Fruit fly (Drosophila melanogaster) whole organism, embryonic: ENCODE results near the gene Obp28a.
A peak's percentile ranks its signal among the peaks of the same experiment; 100 is the strongest.

Experiments
- ATbp ChIP-seq: fragments of 200-800 bp; sonication (Bioruptor generic); optimal IDR thresholded peaks from 2 replicates; lab custom pipeline; 2017; ENCODE audit warnings: missing biosample characterization, mild to moderate bottlenecking, missing genetic modification characterization, missing genetic modification reagents
- Atf3 ChIP-seq: fragments of 200-800 bp; sonication (Bioruptor generic); optimal IDR thresholded peaks from 3 replicates; lab custom pipeline; 2016; ENCODE audit warnings: missing biosample characterization, missing genetic modification characterization
- CG11695 ChIP-seq: fragments of 200-800 bp; sonication (Bioruptor generic); IDR thresholded peaks from 3 replicates; pipeline ENCODE4 v1.3.6; 2022; ENCODE audit warnings: missing biosample characterization, missing genetic modification characterization
- CG13624 ChIP-seq: fragments of 200-800 bp; sonication (Bioruptor generic); optimal IDR thresholded peaks from 2 replicates; lab custom pipeline; 2016; ENCODE audit warnings: missing biosample characterization, missing genetic modification characterization
- CG14050 ChIP-seq: fragments of 200-800 bp; sonication (Bioruptor generic); IDR thresholded peaks from 3 replicates; pipeline ENCODE4 v1.3.6; 2022; ENCODE audit warnings: missing biosample characterization, missing genetic modification characterization
- CG17359 ChIP-seq: fragments of 200-800 bp; sonication (Bioruptor generic); optimal IDR thresholded peaks from 3 replicates; lab custom pipeline; 2018; ENCODE audit warnings: missing biosample characterization, mild to moderate bottlenecking, missing genetic modification characterization, moderate library complexity
- CG2120 ChIP-seq: fragments of 200-800 bp; sonication (Bioruptor generic); optimal IDR thresholded peaks from 3 replicates; lab custom pipeline; 2016; ENCODE audit warnings: missing biosample characterization, missing genetic modification characterization
- CG2712 ChIP-seq: fragments of 200-800 bp; optimal IDR thresholded peaks from 3 replicates; lab custom pipeline; 2019; ENCODE audit warnings: missing biosample characterization, mild to moderate bottlenecking, missing genetic modification characterization, moderate library complexity
- CG33557 ChIP-seq: fragments of 200-800 bp; sonication (Bioruptor generic); optimal IDR thresholded peaks from 2 replicates; lab custom pipeline; 2019; ENCODE audit warnings: missing biosample characterization, mild to moderate bottlenecking, missing genetic modification characterization, moderate library complexity
- CG34422 ChIP-seq: fragments of 200-800 bp; sonication (Bioruptor generic); IDR thresholded peaks from 3 replicates; pipeline ENCODE4 v1.3.6; 2022; ENCODE audit warnings: missing biosample characterization, missing genetic modification characterization
- CG3726 ChIP-seq: fragments of 200-800 bp; sonication (Bioruptor generic); IDR thresholded peaks from 3 replicates; pipeline ENCODE4, ENCODE4 v1.3.6; 2022; ENCODE audit warnings: missing biosample characterization, missing genetic modification characterization
- CG4424 ChIP-seq: fragments of 200-800 bp; sonication (Bioruptor generic); optimal IDR thresholded peaks from 3 replicates; lab custom pipeline; 2016; ENCODE audit warnings: missing biosample characterization, missing genetic modification characterization
- CG4707 ChIP-seq: fragments of 200-800 bp; sonication (Bioruptor generic); optimal IDR thresholded peaks from 2 replicates; lab custom pipeline; 2018; ENCODE audit warnings: missing biosample characterization, mild to moderate bottlenecking, missing genetic modification characterization, moderate library complexity
- CG7372 ChIP-seq: fragments of 200-800 bp; sonication (Bioruptor generic); IDR thresholded peaks from 2 replicates; pipeline ENCODE4 v1.3.6; 2022; ENCODE audit warnings: missing biosample characterization, missing genetic modification characterization
- CG7987 ChIP-seq: fragments of 200-800 bp; sonication (Bioruptor generic); optimal IDR thresholded peaks from 2 replicates; lab custom pipeline; 2018; ENCODE audit warnings: missing biosample characterization, mild to moderate bottlenecking, missing genetic modification characterization, moderate library complexity
- CTCF ChIP-seq: fragments of 200-800 bp; sonication (Bioruptor generic); optimal IDR thresholded peaks from 2 replicates; lab custom pipeline; 2017; ENCODE audit warnings: missing biosample characterization, mild to moderate bottlenecking, missing genetic modification characterization, moderate library complexity
- D19A ChIP-seq: fragments of 200-800 bp; optimal IDR thresholded peaks from 3 replicates; lab custom pipeline; 2019; ENCODE audit warnings: missing biosample characterization, mild to moderate bottlenecking, missing genetic modification characterization, moderate library complexity
- Dfd ChIP-seq, 2 experiments: fragments of >200 bp; optimal IDR thresholded peaks; 2 replicates each; lab custom pipeline; 2017; ENCODE audit warnings: missing biosample characterization in 2 of 2, missing genetic modification characterization in 2 of 2
- Dip2 ChIP-seq: fragments of 200-800 bp; sonication (Bioruptor generic); IDR thresholded peaks from 2 replicates; pipeline ENCODE4 v1.3.6; 2022; ENCODE audit warnings: missing biosample characterization, missing genetic modification characterization
- Fer3 ChIP-seq: fragments of 200-800 bp; sonication (Bioruptor generic); optimal IDR thresholded peaks from 2 replicates; lab custom pipeline; 2018; ENCODE audit warnings: missing biosample characterization, mild to moderate bottlenecking, missing genetic modification characterization, moderate library complexity
- Hr78 ChIP-seq, 2 experiments: fragments of 200-800 bp in 1 of 2; fragments of >200 bp in 1 of 2; sonication (Bioruptor generic) in 1 of 2; optimal IDR thresholded peaks; 2 replicates each; lab custom pipeline; 2017 to 2019; ENCODE audit warnings: missing biosample characterization in 2 of 2, missing genetic modification characterization in 2 of 2, mild to moderate bottlenecking in 1 of 2, moderate library complexity in 1 of 2
- Med ChIP-seq: fragments of 200-800 bp; sonication (Bioruptor generic); peaks from one replicate; lab custom pipeline; 2016; ENCODE audit warnings: missing biosample characterization, missing genetic modification characterization, mild to moderate bottlenecking, inconsistent platforms, moderate library complexity
- Mes4 ChIP-seq: fragments of 200-800 bp; sonication (Bioruptor generic); optimal IDR thresholded peaks from 2 replicates; lab custom pipeline; 2016; ENCODE audit warnings: missing biosample characterization, missing genetic modification characterization
- Mrtf ChIP-seq: fragments of 200-800 bp; sonication (Bioruptor generic); IDR thresholded peaks from 3 replicates; pipeline ENCODE4 v1.3.6; 2022; ENCODE audit warnings: missing biosample characterization, missing genetic modification characterization
- NC2α ChIP-seq: fragments of 200-800 bp; sonication (Bioruptor generic); optimal IDR thresholded peaks from 2 replicates; lab custom pipeline; 2016; ENCODE audit warnings: missing biosample characterization, missing genetic modification characterization
- NC2β ChIP-seq: fragments of 200-800 bp; sonication (Bioruptor generic); optimal IDR thresholded peaks from 2 replicates; lab custom pipeline; 2016; ENCODE audit warnings: missing biosample characterization, missing genetic modification characterization
- Opbp ChIP-seq: fragments of 200-800 bp; sonication (Bioruptor generic); IDR thresholded peaks from 3 replicates; pipeline ENCODE4 v1.3.6; 2022; ENCODE audit warnings: missing biosample characterization, missing genetic modification characterization; ENCODE audit not compliant: partially characterized antibody
- Poxn ChIP-seq: fragments of 200-800 bp; sonication (Bioruptor generic); IDR thresholded peaks from 2 replicates; pipeline ENCODE4 v1.3.6; 2022; ENCODE audit warnings: missing biosample characterization, missing genetic modification characterization
- Ravus ChIP-seq: fragments of 200-800 bp; sonication (Bioruptor generic); IDR thresholded peaks from 2 replicates; pipeline ENCODE4 v1.3.6; 2022; ENCODE audit warnings: missing biosample characterization, missing genetic modification characterization
- Sox102F ChIP-seq: fragments of 200-800 bp; sonication (Bioruptor generic); optimal IDR thresholded peaks from 2 replicates; lab custom pipeline; 2018; ENCODE audit warnings: missing biosample characterization, mild to moderate bottlenecking, missing genetic modification characterization, moderate library complexity
- Sry-β ChIP-seq: fragments of 200-800 bp; sonication (Bioruptor generic); optimal IDR thresholded peaks from 2 replicates; lab custom pipeline; 2018; ENCODE audit warnings: missing biosample characterization, mild to moderate bottlenecking, missing genetic modification characterization, moderate library complexity
- Ssrp ChIP-seq: fragments of 200-800 bp; sonication (Bioruptor generic); optimal IDR thresholded peaks from 2 replicates; lab custom pipeline; 2018; ENCODE audit warnings: missing biosample characterization, mild to moderate bottlenecking, missing genetic modification characterization, moderate library complexity
- TFAM ChIP-seq: fragments of 200-800 bp; sonication (Bioruptor generic); optimal IDR thresholded peaks from 2 replicates; lab custom pipeline; 2017; ENCODE audit warnings: missing biosample characterization, missing genetic modification characterization, inconsistent platforms
- Xrp1 ChIP-seq: fragments of 200-800 bp; sonication (Bioruptor generic); IDR thresholded peaks from 2 replicates; pipeline ENCODE4 v1.3.6; 2022; ENCODE audit warnings: missing biosample characterization, missing genetic modification characterization
- az2 ChIP-seq: fragments of 200-800 bp; sonication (Bioruptor generic); optimal IDR thresholded peaks from 3 replicates; lab custom pipeline; 2016; ENCODE audit warnings: missing biosample characterization, missing genetic modification characterization
- dati ChIP-seq: fragments of 200-800 bp; sonication (Bioruptor generic); IDR thresholded peaks from 2 replicates; pipeline ENCODE4 v1.3.6; 2022; ENCODE audit warnings: missing biosample characterization, missing genetic modification characterization
- ems ChIP-seq: fragments of 200-800 bp; sonication (Bioruptor generic); optimal IDR thresholded peaks from 3 replicates; lab custom pipeline; 2016; ENCODE audit warnings: missing biosample characterization, missing genetic modification characterization
- gcm ChIP-seq: fragments of 200-800 bp; sonication (Bioruptor generic); optimal IDR thresholded peaks from 2 replicates; lab custom pipeline; 2019; ENCODE audit warnings: missing biosample characterization, mild to moderate bottlenecking, missing genetic modification characterization, moderate library complexity
- gsb-n ChIP-seq: fragments of 200-800 bp; sonication (Bioruptor generic); optimal IDR thresholded peaks from 3 replicates; lab custom pipeline; 2018; ENCODE audit warnings: missing biosample characterization, mild to moderate bottlenecking, missing genetic modification characterization
- ham ChIP-seq: fragments of 200-800 bp; sonication (Bioruptor generic); IDR thresholded peaks from 2 replicates; pipeline ENCODE4 v1.3.6; 2022; ENCODE audit warnings: missing biosample characterization, missing genetic modification characterization
- kah ChIP-seq: fragments of 200-800 bp; sonication (Bioruptor generic); optimal IDR thresholded peaks from 2 replicates; lab custom pipeline; 2018; ENCODE audit warnings: missing biosample characterization, mild to moderate bottlenecking, missing genetic modification characterization
- nerfin-1 ChIP-seq: fragments of 200-800 bp; sonication (Bioruptor generic); optimal IDR thresholded peaks from 3 replicates; lab custom pipeline; 2019; ENCODE audit warnings: missing biosample characterization, mild to moderate bottlenecking, missing genetic modification characterization, moderate library complexity
- pan ChIP-seq, 4 experiments: fragments of >200 bp in 3 of 4; fragments of 200-800 bp in 1 of 4; sonication (Bioruptor generic) in 1 of 4; optimal IDR thresholded peaks in 3 of 4; IDR thresholded peaks in 1 of 4; 2 replicates each; pipeline versions ENCODE4 v1.3.6 to Lab custom; 2017 to 2022; ENCODE audit warnings: missing biosample characterization in 2 of 4, missing genetic modification characterization in 2 of 4, mixed read lengths in 1 of 4
- pnt ChIP-seq: fragments of 200-800 bp; sonication (Bioruptor generic); optimal IDR thresholded peaks from 3 replicates; lab custom pipeline; 2016; ENCODE audit warnings: missing biosample characterization, missing genetic modification characterization
- pum ChIP-seq: fragments of 200-800 bp; sonication (Bioruptor generic); optimal IDR thresholded peaks from 2 replicates; lab custom pipeline; 2016; ENCODE audit warnings: missing biosample characterization, missing genetic modification characterization
- ranshi ChIP-seq: fragments of 200-800 bp; sonication (Bioruptor generic); IDR thresholded peaks from 2 replicates; pipeline ENCODE4 v1.3.6; 2022; ENCODE audit warnings: missing biosample characterization, missing genetic modification characterization
- row ChIP-seq: fragments of 200-800 bp; sonication (Bioruptor generic); IDR thresholded peaks from 3 replicates; pipeline ENCODE4 v1.3.6; 2022; ENCODE audit warnings: missing biosample characterization, missing genetic modification characterization
- shn ChIP-seq: fragments of 200-800 bp; sonication (Bioruptor generic); optimal IDR thresholded peaks from 3 replicates; lab custom pipeline; 2016; ENCODE audit warnings: missing biosample characterization, missing genetic modification characterization
- sob ChIP-seq: fragments of 200-800 bp; sonication (Bioruptor generic); IDR thresholded peaks from 2 replicates; pipeline ENCODE4 v1.3.6; 2022; ENCODE audit warnings: missing biosample characterization, missing genetic modification characterization
- sr ChIP-seq: fragments of 200-800 bp; sonication (Bioruptor generic); IDR thresholded peaks from 3 replicates; pipeline ENCODE4 v1.3.6; 2022; ENCODE audit warnings: missing biosample characterization, missing genetic modification characterization
- tap ChIP-seq: fragments of 200-800 bp; optimal IDR thresholded peaks from 3 replicates; lab custom pipeline; 2019; ENCODE audit warnings: missing biosample characterization, mild to moderate bottlenecking, missing genetic modification characterization, moderate library complexity

The Obp28a gene

DNA sequence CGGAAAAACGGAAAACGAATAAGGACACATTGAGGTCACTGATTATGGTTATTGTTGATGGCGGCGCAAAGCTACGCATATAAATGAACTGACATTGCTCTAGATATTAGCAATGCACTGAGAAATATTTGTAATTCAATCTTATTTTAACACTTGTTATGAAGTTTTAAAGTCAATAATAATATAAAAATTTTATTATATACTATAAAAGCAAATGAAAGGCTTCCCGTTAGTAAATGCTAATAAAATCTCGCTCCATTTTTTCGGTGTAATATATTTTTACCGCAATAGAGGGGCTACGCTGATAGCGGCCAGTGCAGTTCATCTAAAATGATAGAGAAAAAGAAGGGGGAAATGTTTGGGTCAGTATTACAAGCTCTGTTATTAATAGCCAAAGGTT is 5.3 kb downstream of the Obp28a start (continued):
- TF ChIP-seq tap (tag; lab: Kevin White, UChicago) (peak; percentile 67), Ravus (GFP tag; lab: Robert Waterston, UW) (peak; percentile 6), Dfd (GFP tag; optimal IDR thresholded peaks at IDR 0.05; lab: Kevin White, UChicago) (no peak), TFAM (no peak), CTCF (GFP tag; lab: Kevin White, UChicago) (no peak), NC2β (no peak), Xrp1 (GFP tag; lab: Robert Waterston, UW) (peak; percentile 71; the same call in 1 of the 2 replicates), Poxn (GFP tag; lab: Robert Waterston, UW) (no peak), row (GFP tag; lab: Robert Waterston, UW) (peak; percentile 76), CG13624 (GFP tag; lab: Kevin White, UChicago) (no peak), Fer3 (peak; percentile 65), Atf3 (GFP tag; lab: Kevin White, UChicago) (no peak), Med (GFP tag; lab: Kevin White, UChicago) (peak; percentile 81), CG3726 (no peak), dati (GFP tag; lab: Robert Waterston, UW) (0 out of 2 replicates have a peak, but pooled peaks have one; percentile 18), ems (GFP tag; lab: Kevin White, UChicago) (no peak), ATbp (GFP tag; lab: Kevin White, UChicago) (peak; percentile 51), Ssrp (tag; lab: Kevin White, UChicago) (peak; percentile 48), ham (no peak), CG14050 (peak; percentile 30; the same call in 2 of the 3 replicates), pum (GFP tag; lab: Kevin White, UChicago) (no peak), sr (GFP tag; lab: Robert Waterston, UW) (no peak), gcm (peak; percentile 41), CG4707 (GFP tag; lab: Kevin White, UChicago) (no peak), CG11695 (GFP tag; lab: Robert Waterston, UW) (peak; percentile 63; the same call in 2 of the 3 replicates), kah (GFP tag; lab: Kevin White, UChicago) (peak; percentile 10), CG7987 (GFP tag; lab: Kevin White, UChicago) (no peak), gsb-n (tag; lab: Kevin White, UChicago) (no peak), sob (GFP tag; lab: Robert Waterston, UW) (0 out of 2 replicates have a peak, but pooled peaks have one; percentile 54), CG17359 (tag; lab: Kevin White, UChicago) (peak; percentile 75), NC2α (GFP tag; lab: Kevin White, UChicago) (no peak), shn (GFP tag; lab: Kevin White, UChicago) (no peak), Hr78 (GFP tag; optimal IDR thresholded peaks at IDR 0.05; lab: Kevin White, UChicago) (peak in 1 of 2 experiments; percentile 36), Opbp (GFP tag; lab: Robert Waterston, UW) (no peak), D19A (tag; lab: Kevin White, UChicago) (peak; percentile 50), CG2120 (GFP tag; lab: Kevin White, UChicago) (no peak), pnt (GFP tag; lab: Kevin White, UChicago) (no peak), Mrtf (GFP tag; lab: Robert Waterston, UW) (peak; percentile 20; the same call in 1 of the 3 replicates), Sry-β (GFP tag; lab: Kevin White, UChicago) (no peak), Mes4 (GFP tag; lab: Kevin White, UChicago) (no peak), Dip2 (GFP tag; lab: Robert Waterston, UW) (no peak), az2 (peak; percentile 47), ranshi (peak; percentile 49; the same call in 1 of the 2 replicates), CG2712 (peak; percentile 79), CG34422 (GFP tag; lab: Robert Waterston, UW) (peak; percentile 44; the same call in 1 of the 3 replicates), CG33557 (no peak), Sox102F (peak; percentile 64), pan (optimal IDR thresholded peaks at IDR 0.05; lab: Kevin White, UChicago) (no peak), pan (GFP tag; optimal IDR thresholded peaks at IDR 0.05 in 1 of 2, IDR thresholded peaks at IDR 0.05 in 1 of 2) (peak in 1 of 2 experiments; percentile 66), nerfin-1 (tag; lab: Kevin White, UChicago) (peak; percentile 7), CG7372 (0 out of 2 replicates have a peak, but pooled peaks have one; percentile 7), CG4424 (GFP tag; lab: Kevin White, UChicago) (peak; percentile 46)
